Fruit fly (Drosophila melanogaster) whole organism, embryonic: ENCODE results near the gene in.

Source experiments
- Abd-B ChIP-seq: fragments of 200-800 bp; sonication (Bioruptor generic); optimal IDR thresholded peaks from 2 replicates; lab custom pipeline; 2018; ENCODE audit warnings: missing biosample characterization, mild to moderate bottlenecking, missing genetic modification characterization, moderate library complexity
- Adf1 ChIP-seq: fragments of 200-800 bp; sonication (Bioruptor generic); IDR thresholded peaks from 2 replicates; pipeline ENCODE4 v1.3.6; 2022; ENCODE audit warnings: missing biosample characterization, missing genetic modification characterization
- Bteb2 ChIP-seq: fragments of 200-800 bp; sonication (Bioruptor generic); optimal IDR thresholded peaks from 2 replicates; lab custom pipeline; 2016; ENCODE audit warnings: missing biosample characterization, missing genetic modification characterization
- CG10274 ChIP-seq: fragments of 200-800 bp; sonication (Bioruptor generic); optimal IDR thresholded peaks from 3 replicates; lab custom pipeline; 2017; ENCODE audit warnings: missing biosample characterization, mild to moderate bottlenecking, missing genetic modification characterization
- CG10565 ChIP-seq: fragments of 200-800 bp; sonication (Bioruptor generic); optimal IDR thresholded peaks from 3 replicates; lab custom pipeline; 2016; ENCODE audit warnings: missing biosample characterization, mild to moderate bottlenecking, missing genetic modification characterization
- CG11560 ChIP-seq: fragments of 200-800 bp; sonication (Bioruptor generic); IDR thresholded peaks from 3 replicates; pipeline ENCODE4 v1.3.6; 2022; ENCODE audit warnings: missing biosample characterization, missing genetic modification characterization
- CG11695 ChIP-seq: fragments of 200-800 bp; sonication (Bioruptor generic); IDR thresholded peaks from 3 replicates; pipeline ENCODE4 v1.3.6; 2022; ENCODE audit warnings: missing biosample characterization, missing genetic modification characterization
- CG12236 ChIP-seq: fragments of 200-800 bp; sonication (Bioruptor generic); optimal IDR thresholded peaks from 2 replicates; lab custom pipeline; 2016; ENCODE audit warnings: missing biosample characterization, missing genetic modification characterization
- CG12769 ChIP-seq: fragments of 200-800 bp; sonication (Bioruptor generic); optimal IDR thresholded peaks from 2 replicates; lab custom pipeline; 2019; ENCODE audit warnings: missing biosample characterization, mild to moderate bottlenecking, missing genetic modification characterization, moderate library complexity
- CG13287 ChIP-seq: fragments of 200-800 bp; sonication (Bioruptor generic); IDR thresholded peaks from 2 replicates; pipeline ENCODE4 v1.3.6; 2022; ENCODE audit warnings: missing biosample characterization, missing genetic modification characterization; ENCODE audit not compliant: partially characterized antibody
- CG13624 ChIP-seq: fragments of 200-800 bp; sonication (Bioruptor generic); optimal IDR thresholded peaks from 2 replicates; lab custom pipeline; 2016; ENCODE audit warnings: missing biosample characterization, missing genetic modification characterization
- CG13775 ChIP-seq: fragments of 200-800 bp; sonication (Bioruptor generic); optimal IDR thresholded peaks from 3 replicates; lab custom pipeline; 2017; ENCODE audit warnings: missing biosample characterization, mild to moderate bottlenecking, missing genetic modification characterization
- CG14710 ChIP-seq: fragments of 200-800 bp; sonication (Bioruptor generic); optimal IDR thresholded peaks from 3 replicates; lab custom pipeline; 2019; ENCODE audit warnings: missing biosample characterization, mild to moderate bottlenecking, missing genetic modification characterization, moderate library complexity
- CG16779 ChIP-seq: fragments of 200-800 bp; sonication (Bioruptor generic); IDR thresholded peaks from 2 replicates; pipeline ENCODE4 v1.3.6; 2022; ENCODE audit warnings: missing biosample characterization, missing genetic modification characterization
- CG16813 ChIP-seq: fragments of 200-800 bp; sonication (Bioruptor generic); IDR thresholded peaks from 3 replicates; pipeline ENCODE4 v1.3.6; 2022; ENCODE audit warnings: missing biosample characterization, missing genetic modification characterization; ENCODE audit not compliant: partially characterized antibody
- CG17186 ChIP-seq: fragments of 200-800 bp; sonication (Bioruptor generic); optimal IDR thresholded peaks from 3 replicates; lab custom pipeline; 2017; ENCODE audit warnings: missing biosample characterization, missing genetic modification reagents, missing genetic modification characterization
- CG17385 ChIP-seq: fragments of 200-800 bp; sonication (Bioruptor generic); optimal IDR thresholded peaks from 3 replicates; lab custom pipeline; 2018; ENCODE audit warnings: missing biosample characterization, mild to moderate bottlenecking, missing genetic modification characterization
- CG17568 ChIP-seq: fragments of 200-800 bp; sonication (Bioruptor generic); optimal IDR thresholded peaks from 2 replicates; lab custom pipeline; 2018; ENCODE audit warnings: missing biosample characterization, mild to moderate bottlenecking, missing genetic modification characterization, moderate library complexity
- CG2678 ChIP-seq: fragments of 200-800 bp; sonication (Bioruptor generic); optimal IDR thresholded peaks from 3 replicates; lab custom pipeline; 2019; ENCODE audit warnings: missing biosample characterization, mild to moderate bottlenecking, missing genetic modification characterization, moderate library complexity
- CG3163 ChIP-seq: fragments of 200-800 bp; sonication (Bioruptor generic); optimal IDR thresholded peaks from 3 replicates; lab custom pipeline; 2016; ENCODE audit warnings: missing biosample characterization, missing genetic modification characterization
- CG34376 ChIP-seq: fragments of 200-800 bp; sonication (Bioruptor generic); optimal IDR thresholded peaks from 2 replicates; lab custom pipeline; 2018; ENCODE audit warnings: missing biosample characterization, mild to moderate bottlenecking, missing genetic modification characterization
- CG3838 ChIP-seq: fragments of 200-800 bp; sonication (Bioruptor generic); optimal IDR thresholded peaks from 3 replicates; lab custom pipeline; 2016; ENCODE audit warnings: missing biosample characterization, missing genetic modification characterization
- CG9817 ChIP-seq: fragments of 200-800 bp; sonication (Bioruptor generic); optimal IDR thresholded peaks from 2 replicates; lab custom pipeline; 2018; ENCODE audit warnings: missing biosample characterization, mild to moderate bottlenecking, missing genetic modification characterization, moderate library complexity
- CHES-1-like ChIP-seq: fragments of 200-800 bp; sonication (Bioruptor generic); optimal IDR thresholded peaks from 2 replicates; lab custom pipeline; 2016; ENCODE audit warnings: missing biosample characterization, missing genetic modification characterization
- E2f1 ChIP-seq: fragments of 200-800 bp; sonication (Bioruptor generic); IDR thresholded peaks from 2 replicates; pipeline ENCODE4 v1.3.6; 2022; ENCODE audit warnings: missing biosample characterization, missing genetic modification characterization
- HLH3B ChIP-seq: fragments of 200-800 bp; sonication (Bioruptor generic); IDR thresholded peaks from 2 replicates; pipeline ENCODE4 v1.3.6; 2022; ENCODE audit warnings: missing biosample characterization, missing genetic modification characterization
- Med ChIP-seq: fragments of 200-800 bp; sonication (Bioruptor generic); peaks from one replicate; lab custom pipeline; 2016; ENCODE audit warnings: missing biosample characterization, missing genetic modification characterization, mild to moderate bottlenecking, inconsistent platforms, moderate library complexity
- Pdp1 ChIP-seq, 2 experiments: fragments of 200-800 bp; sonication (Bioruptor generic); optimal IDR thresholded peaks; 3 replicates each; lab custom pipeline; 2016; ENCODE audit warnings: missing biosample characterization in 2 of 2, missing genetic modification characterization in 2 of 2, mild to moderate bottlenecking in 1 of 2, moderate library complexity in 1 of 2
- Sox100B ChIP-seq: fragments of 200-800 bp; sonication (Bioruptor generic); optimal IDR thresholded peaks from 3 replicates; lab custom pipeline; 2018; ENCODE audit warnings: missing biosample characterization, mild to moderate bottlenecking, missing genetic modification characterization
- Sox102F ChIP-seq: fragments of 200-800 bp; sonication (Bioruptor generic); optimal IDR thresholded peaks from 2 replicates; lab custom pipeline; 2018; ENCODE audit warnings: missing biosample characterization, mild to moderate bottlenecking, missing genetic modification characterization, moderate library complexity
- Trl ChIP-seq, 3 experiments: fragments of >200 bp in 2 of 3; fragments of 200-800 bp in 1 of 3; sonication (Bioruptor generic) in 1 of 3; optimal IDR thresholded peaks; 2 replicates in 1 of 3; 3 replicates in 2 of 3; lab custom pipeline; 2016 to 2017; ENCODE audit warnings: missing biosample characterization in 1 of 3, missing genetic modification characterization in 1 of 3
- abd-A ChIP-seq: fragments of 200-800 bp; sonication (Bioruptor generic); optimal IDR thresholded peaks from 3 replicates; lab custom pipeline; 2019; ENCODE audit warnings: missing biosample characterization, mild to moderate bottlenecking, missing genetic modification characterization, moderate library complexity
- aop ChIP-seq: fragments of 200-800 bp; sonication (Bioruptor generic); IDR thresholded peaks from 2 replicates; pipeline ENCODE4 v1.3.6; 2022; ENCODE audit warnings: missing biosample characterization, missing genetic modification characterization
- br ChIP-seq: fragments of >200 bp; optimal IDR thresholded peaks from 2 replicates; lab custom pipeline; 2017
- chinmo ChIP-seq: fragments of 200-800 bp; sonication (Bioruptor generic); IDR thresholded peaks from 4 replicates; pipeline ENCODE4 v1.3.6; 2022; ENCODE audit warnings: missing biosample characterization, missing genetic modification characterization; ENCODE audit not compliant: partially characterized antibody
- chm ChIP-seq: fragments of 200-800 bp; sonication (Bioruptor generic); IDR thresholded peaks from 2 replicates; pipeline ENCODE4 v1.3.6; 2022; ENCODE audit warnings: missing biosample characterization, missing genetic modification characterization
- croc ChIP-seq: fragments of 200-800 bp; sonication (Bioruptor generic); conservative IDR thresholded peaks from 3 replicates; pipeline ENCODE4 v1.3.6; 2022; ENCODE audit warnings: missing biosample characterization, missing genetic modification characterization
- cwo ChIP-seq: fragments of 200-800 bp; sonication (Bioruptor generic); optimal IDR thresholded peaks from 3 replicates; lab custom pipeline; 2017; ENCODE audit warnings: missing biosample characterization, missing genetic modification characterization, mild to moderate bottlenecking, moderate library complexity, missing genetic modification reagents
- exex ChIP-seq: fragments of 200-800 bp; sonication (Bioruptor generic); optimal IDR thresholded peaks from 4 replicates; lab custom pipeline; 2018; ENCODE audit warnings: missing biosample characterization, mild to moderate bottlenecking, missing genetic modification characterization, moderate library complexity
- fd102C ChIP-seq: fragments of 200-800 bp; sonication (Bioruptor generic); optimal IDR thresholded peaks from 2 replicates; lab custom pipeline; 2018; ENCODE audit warnings: missing biosample characterization, mild to moderate bottlenecking, missing genetic modification characterization, moderate library complexity
- gce ChIP-seq: fragments of 200-800 bp; sonication (Bioruptor generic); IDR thresholded peaks from 3 replicates; pipeline ENCODE4 v1.3.6; 2022; ENCODE audit warnings: missing biosample characterization, missing genetic modification characterization
- pho ChIP-seq: fragments of 200-800 bp; sonication (Bioruptor generic); optimal IDR thresholded peaks from 2 replicates; lab custom pipeline; 2016; ENCODE audit warnings: missing biosample characterization, missing genetic modification characterization
- pzg ChIP-seq: fragments of 200-800 bp; sonication (Bioruptor generic); optimal IDR thresholded peaks from 3 replicates; lab custom pipeline; 2018; ENCODE audit warnings: missing biosample characterization, mild to moderate bottlenecking, missing genetic modification characterization, moderate library complexity
- sc ChIP-seq, 3 experiments: fragments of >200 bp in 2 of 3; fragments of 200-800 bp in 1 of 3; sonication (Bioruptor generic) in 1 of 3; optimal IDR thresholded peaks; 2 replicates in 2 of 3; 3 replicates in 1 of 3; lab custom pipeline; 2017; ENCODE audit warnings: mild to moderate bottlenecking in 1 of 3, missing biosample characterization in 1 of 3, missing genetic modification characterization in 1 of 3, missing genetic modification reagents in 1 of 3
- schlank ChIP-seq: fragments of 200-800 bp; sonication (Bioruptor generic); optimal IDR thresholded peaks from 2 replicates; lab custom pipeline; 2018; ENCODE audit warnings: missing biosample characterization, mild to moderate bottlenecking, missing genetic modification characterization
- sens ChIP-seq: fragments of 200-800 bp; sonication (Bioruptor generic); peaks from one replicate; lab custom pipeline; 2016; ENCODE audit warnings: missing biosample characterization, missing genetic modification characterization
- slp2 ChIP-seq: fragments of 200-800 bp; sonication (Bioruptor generic); optimal IDR thresholded peaks from 2 replicates; lab custom pipeline; 2016; ENCODE audit warnings: missing biosample characterization, missing genetic modification characterization
- ssp ChIP-seq: fragments of 200-800 bp; sonication (Bioruptor generic); IDR thresholded peaks from 2 replicates; pipeline ENCODE4 v1.3.6; 2022; ENCODE audit warnings: missing biosample characterization, missing genetic modification characterization
- ttk ChIP-seq: fragments of 200-800 bp; sonication (Bioruptor generic); IDR thresholded peaks from 2 replicates; pipeline ENCODE4 v2.1.2; 2022; ENCODE audit warnings: missing biosample characterization, missing genetic modification characterization
- zen ChIP-seq: fragments of 200-800 bp; sonication (Bioruptor generic); optimal IDR thresholded peaks from 3 replicates; lab custom pipeline; 2018; ENCODE audit warnings: missing biosample characterization, mild to moderate bottlenecking, missing genetic modification characterization, moderate library complexity

The in gene

DNA sequence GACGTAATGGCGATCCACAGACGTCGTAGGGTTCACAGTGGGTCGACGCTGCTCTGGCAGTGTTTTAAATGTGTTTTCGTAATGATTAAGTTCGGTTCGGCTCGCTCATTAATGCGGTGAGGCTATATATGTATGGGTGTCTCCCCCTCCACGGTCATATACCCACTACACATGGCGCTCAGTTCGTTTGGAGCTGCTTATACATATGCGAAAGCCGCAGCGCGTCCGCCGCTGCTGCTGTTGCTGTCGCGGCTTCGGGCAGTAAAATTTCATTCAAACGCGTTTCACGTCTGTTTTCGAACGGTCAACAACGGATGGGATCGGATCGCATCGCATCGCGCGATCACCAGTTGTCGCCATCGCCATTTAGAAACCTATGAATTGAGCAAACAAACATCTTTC, 19.0 kb downstream of the in start (continued):
- TF ChIP-seq CG14710 (tag; lab: Kevin White, UChicago) (no peak), Abd-B (GFP tag; lab: Kevin White, UChicago) (no peak), zen (tag; lab: Kevin White, UChicago) (no peak), ttk (GFP tag; lab: Robert Waterston, UW) (0 out of 2 replicates have a peak, but pooled peaks have one; percentile 12), CG3163 (GFP tag; lab: Kevin White, UChicago) (no peak), CG12769 (tag; lab: Kevin White, UChicago) (peak; percentile 81), Adf1 (GFP tag; lab: Robert Waterston, UW) (peak; percentile 84), exex (tag; lab: Kevin White, UChicago) (no peak), gce (GFP tag; lab: Robert Waterston, UW) (no peak), slp2 (GFP tag; lab: Kevin White, UChicago) (no peak), Pdp1 (GFP tag; optimal IDR thresholded peaks at IDR 0.05; lab: Kevin White, UChicago) (no peak), CG11560 (tag; lab: Robert Waterston, UW) (no peak), pzg (GFP tag; lab: Kevin White, UChicago) (no peak), CG17186 (GFP tag; lab: Kevin White, UChicago) (no peak), chinmo (GFP tag; lab: Robert Waterston, UW) (peak; percentile 55; the same call in 1 of the 4 replicates), sc (optimal IDR thresholded peaks at IDR 0.05; lab: Kevin White, UChicago) (no peak), sc (GFP tag; optimal IDR thresholded peaks at IDR 0.05; lab: Kevin White, UChicago) (no peak), fd102C (GFP tag; lab: Kevin White, UChicago) (no peak), cwo (GFP tag; lab: Kevin White, UChicago) (peak; percentile 16), CG13287 (GFP tag; lab: Robert Waterston, UW) (peak; percentile 26; the same call in 1 of the 2 replicates), CG34376 (GFP tag; lab: Kevin White, UChicago) (peak; percentile 31), CG9817 (tag; lab: Kevin White, UChicago) (no peak), Med (GFP tag; lab: Kevin White, UChicago) (peak; percentile 72), CG16813 (GFP tag; lab: Robert Waterston, UW) (no peak), CG17568 (GFP tag; lab: Kevin White, UChicago) (no peak), CG10565 (no peak), CG16779 (no peak), sens (GFP tag; lab: Kevin White, UChicago) (peak; percentile 65), HLH3B (GFP tag; lab: Robert Waterston, UW) (no peak), br (lab: Kevin White, UChicago) (no peak), chm (GFP tag; lab: Robert Waterston, UW) (no peak), CG17385 (GFP tag; lab: Kevin White, UChicago) (no peak), aop (GFP tag; lab: Robert Waterston, UW) (no peak), ssp (GFP tag; lab: Robert Waterston, UW) (no peak), CHES-1-like (no peak), abd-A (tag; lab: Kevin White, UChicago) (peak; percentile 75), CG13775 (GFP tag; lab: Kevin White, UChicago) (no peak), CG10274 (GFP tag; lab: Kevin White, UChicago) (no peak), Sox100B (GFP tag; lab: Kevin White, UChicago) (no peak), schlank (tag; lab: Kevin White, UChicago) (no peak), CG12236 (GFP tag; lab: Kevin White, UChicago) (no peak), Sox102F (no peak), CG13624 (GFP tag; lab: Kevin White, UChicago) (no peak), pho (GFP tag; lab: Kevin White, UChicago) (no peak), CG2678 (peak; percentile 4), Trl (optimal IDR thresholded peaks at IDR 0.05; lab: Kevin White, UChicago) (no peak), Trl (GFP tag; optimal IDR thresholded peaks at IDR 0.05; lab: Kevin White, UChicago) (no peak), E2f1 (GFP tag; lab: Robert Waterston, UW) (no peak), CG11695 (no peak), Bteb2 (GFP tag; lab: Kevin White, UChicago) (no peak), CG3838 (GFP tag; lab: Kevin White, UChicago) (no peak), croc (GFP tag; lab: Robert Waterston, UW) (no peak)
